Fruit fly (Drosophila melanogaster): ENCODE measurements around the gene elav.
"Not testable (repeated sequence)": the region's sequence is repeated elsewhere in the genome, so short reads cannot be mapped to it uniquely, and the experiment has no call there.

DNA sequence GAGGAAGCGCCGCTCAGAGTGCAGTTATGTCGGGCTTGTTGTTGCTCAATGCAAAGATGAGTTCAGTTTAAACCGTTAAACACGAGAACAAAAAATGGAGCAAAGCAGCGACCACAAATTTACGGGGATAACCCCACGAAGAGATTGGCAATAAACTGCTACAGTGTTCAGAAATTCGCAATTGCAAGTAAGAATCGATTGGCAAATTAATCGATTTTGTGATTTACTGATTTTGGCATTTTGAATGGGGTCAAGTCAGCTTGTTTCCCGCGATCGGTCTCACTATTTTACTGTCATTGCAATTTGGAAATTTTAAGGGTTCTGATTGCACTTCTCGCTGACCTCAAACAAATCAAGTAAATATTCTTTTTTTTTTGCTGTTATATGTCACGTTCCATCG is 41.4 kb downstream of the elav start, which contains the start of gene CG3176:
- not testable (repeated sequence) for TF ChIP-seq toe (GFP tag; optimal IDR thresholded peaks at IDR 0.05); Mnt (GFP tag; optimal IDR thresholded peaks at IDR 0.05); CG33017 (tag; optimal IDR thresholded peaks at IDR 0.05); CG7101 (tag; optimal IDR thresholded peaks at IDR 0.05); CG5204 (GFP tag; optimal IDR thresholded peaks at IDR 0.05); CG14711 (tag; optimal IDR thresholded peaks at IDR 0.05); CG7045 (GFP tag; optimal IDR thresholded peaks at IDR 0.05); cic (GFP tag; optimal IDR thresholded peaks at IDR 0.05); kay (GFP tag; ENCODE audit: borderline replicate concordance); ovo (GFP tag; optimal IDR thresholded peaks at IDR 0.05); CG1620 (GFP tag; optimal IDR thresholded peaks at IDR 0.05)

All from whole organism, adult.